Fruit fly (Drosophila melanogaster): Measurements from ENCODE around the gene Coq4.

The Coq4 gene

DNA sequence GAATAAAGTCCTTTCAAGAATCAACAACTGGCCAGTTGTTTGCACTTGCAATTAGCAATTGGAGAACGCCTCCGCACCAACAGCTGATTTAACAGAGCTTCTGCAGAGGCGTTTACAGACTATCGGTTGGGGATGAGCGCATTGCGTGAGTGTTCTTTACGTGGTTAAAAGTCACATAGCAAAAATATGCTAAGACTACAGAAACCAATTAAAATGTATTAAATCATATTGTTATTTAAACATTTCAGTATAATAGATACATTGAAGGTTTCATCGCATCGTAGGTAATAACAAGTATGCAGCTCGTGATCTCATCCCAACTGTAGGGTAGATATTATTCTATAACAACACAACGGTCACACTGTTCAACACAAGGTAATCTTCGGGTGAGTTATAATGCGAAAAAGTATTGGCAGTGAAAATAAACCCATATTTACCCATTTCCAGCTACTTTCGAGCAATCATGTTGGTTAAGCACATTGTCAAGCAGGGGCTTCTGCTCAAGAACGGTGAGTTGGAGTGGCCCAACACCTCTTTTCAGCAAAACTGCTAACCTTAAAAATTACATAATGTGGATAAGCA lies 8.2 kb downstream of the Coq4 start, which contains the start of the genes Sec3 and COX7B (continued):
- TF ChIP-seq CG7839 (tag; optimal IDR thresholded peaks at IDR 0.05) (peak; percentile 66), CG32767 (GFP tag; IDR thresholded peaks at IDR 0.05) (no peak), cad (GFP tag; optimal IDR thresholded peaks at IDR 0.05) (no peak), crc (GFP tag; optimal IDR thresholded peaks at IDR 0.05) (no peak), Six4 (GFP tag; optimal IDR thresholded peaks at IDR 0.05) (peak; percentile 6), CG17912 (GFP tag; optimal IDR thresholded peaks at IDR 0.05) (peak; percentile 20), ttk (GFP tag; IDR thresholded peaks at IDR 0.05) (no peak), MESR4 (GFP tag; optimal IDR thresholded peaks at IDR 0.05) (peak; percentile 80), sr (GFP tag; IDR thresholded peaks at IDR 0.05) (peak; percentile 59; the same call in 1 of the 3 replicates), CG17385 (GFP tag; optimal IDR thresholded peaks at IDR 0.05) (peak; percentile 47), Oaz (GFP tag; IDR thresholded peaks at IDR 0.05) (no peak), gem (tag; optimal IDR thresholded peaks at IDR 0.05) (peak; percentile 75), CG42726 (GFP tag; IDR thresholded peaks at IDR 0.05; ENCODE audit: partially characterized antibody) (peak; percentile 67; the same call in 1 of the 2 replicates), h (optimal IDR thresholded peaks at IDR 0.05) (no peak), CG4730 (GFP tag; IDR thresholded peaks at IDR 0.05) (peak; percentile 56), ci (GFP tag; IDR thresholded peaks at IDR 0.05) (0 out of 3 replicates have a peak, but pooled peaks have one; percentile 59), CG4617 (GFP tag; optimal IDR thresholded peaks at IDR 0.05; ENCODE audit: borderline replicate concordance) (peak; percentile 89), slp2 (GFP tag; optimal IDR thresholded peaks at IDR 0.05) (peak; percentile 9), CG6854 (GFP tag; optimal IDR thresholded peaks at IDR 0.05) (no peak), pb (GFP tag; optimal IDR thresholded peaks at IDR 0.05) (no peak), Ptx1 (GFP tag; IDR thresholded peaks at IDR 0.05) (peak; percentile 56), CG11696 (GFP tag; IDR thresholded peaks at IDR 0.05) (no peak), toy (GFP tag; IDR thresholded peaks at IDR 0.05) (no peak), CG10321 (GFP tag; IDR thresholded peaks at IDR 0.05) (no peak), CG4328 (GFP tag; optimal IDR thresholded peaks at IDR 0.05) (peak; percentile 51), klu (GFP tag; IDR thresholded peaks at IDR 0.05) (peak; percentile 17; the same call in 1 of the 2 replicates), CG43689 (GFP tag; IDR thresholded peaks at IDR 0.05) (no peak), CG18476 (GFP tag; optimal IDR thresholded peaks at IDR 0.05) (peak; percentile 44), CG30403 (GFP tag; optimal IDR thresholded peaks at IDR 0.05) (peak; percentile 78), Sry-δ (GFP tag; optimal IDR thresholded peaks at IDR 0.05) (peak; percentile 88), Opbp (GFP tag; IDR thresholded peaks at IDR 0.05; ENCODE audit: partially characterized antibody) (peak; percentile 87), Hmr (GFP tag; optimal IDR thresholded peaks at IDR 0.05) (peak; percentile 57), CG6689 (GFP tag; IDR thresholded peaks at IDR 0.05) (peak; percentile 64), CG14710 (tag; optimal IDR thresholded peaks at IDR 0.05) (peak; percentile 85), CG16863 (GFP tag; optimal IDR thresholded peaks at IDR 0.05) (peak; percentile 41), fd64A (GFP tag; optimal IDR thresholded peaks at IDR 0.05) (no peak), CG6683 (GFP tag; optimal IDR thresholded peaks at IDR 0.05) (peak; percentile 29), Neu2 (GFP tag; optimal IDR thresholded peaks at IDR 0.05; ENCODE audit: borderline replicate concordance) (no peak), Fer3 (tag; optimal IDR thresholded peaks at IDR 0.05) (peak; percentile 66), nau (GFP tag; optimal IDR thresholded peaks at IDR 0.05) (peak; percentile 27), odd (GFP tag; optimal IDR thresholded peaks at IDR 0.05) (peak; percentile 11), CG6654 (GFP tag; optimal IDR thresholded peaks at IDR 0.05) (no peak), CG11085 (GFP tag; IDR thresholded peaks at IDR 0.05) (no peak), grn (GFP tag; optimal IDR thresholded peaks at IDR 0.05) (no peak), CG6272 (GFP tag; IDR thresholded peaks at IDR 0.05) (peak; percentile 70), CG17568 (GFP tag; optimal IDR thresholded peaks at IDR 0.05) (peak; percentile 52), oc (tag; optimal IDR thresholded peaks at IDR 0.05) (peak; percentile 64), CG2889 (GFP tag; IDR thresholded peaks at IDR 0.05) (no peak), CG17802 (tag; optimal IDR thresholded peaks at IDR 0.05) (no peak), Optix (GFP tag; IDR thresholded peaks at IDR 0.05) (no peak), ham (GFP tag; IDR thresholded peaks at IDR 0.05) (no peak)
